Fruit fly (Drosophila melanogaster): ENCODE measurements around the gene f.

f gene

dm6 chrX:17205028-17205427, 27.7 kb upstream of the f start:
- TF ChIP-seq insv (GFP tag; optimal IDR thresholded peaks at IDR 0.05) (no peak), Nf-YB (GFP tag; optimal IDR thresholded peaks at IDR 0.05) (no peak), Taf1 (GFP tag; IDR thresholded peaks at IDR 0.05) (no peak), Fer3 (tag; optimal IDR thresholded peaks at IDR 0.05) (no peak), CG12769 (tag; optimal IDR thresholded peaks at IDR 0.05) (peak; percentile 60), CG13894 (tag; optimal IDR thresholded peaks at IDR 0.05) (peak; percentile 98), ash1 (GFP tag; optimal IDR thresholded peaks at IDR 0.05) (no peak), Aef1 (GFP tag; IDR thresholded peaks at IDR 0.05) (no peak), gsb-n (tag; optimal IDR thresholded peaks at IDR 0.05) (no peak), en (GFP tag; optimal IDR thresholded peaks at IDR 0.05) (no peak), ken (GFP tag; IDR thresholded peaks at IDR 0.05) (no peak), sd (tag; optimal IDR thresholded peaks at IDR 0.05) (peak; percentile 54)

dm6 chrX:17206046-17206445, 26.7 kb upstream of the f start, which contains the start of gene CG32564:
Gene CG32564 (plus strand): TSS chrX:17206407.
- TF ChIP-seq CG13894 (tag; optimal IDR thresholded peaks at IDR 0.05), result peak; percentile 94
- TF ChIP-seq CG10543 (GFP tag; optimal IDR thresholded peaks at IDR 0.05), result peak; percentile 29
- TF ChIP-seq CG3838 (GFP tag; optimal IDR thresholded peaks at IDR 0.05), result no peak
- TF ChIP-seq vvl (GFP tag; IDR thresholded peaks at IDR 0.05), result no peak

dm6 chrX:17207865-17208486, 24.8 kb upstream of the f start, which contains the start of gene CG32563:
Gene CG32563 (plus strand): TSS chrX:17208436.
- TF ChIP-seq sob (GFP tag; IDR thresholded peaks at IDR 0.05) (no peak), zfh1 (GFP tag; IDR thresholded peaks at IDR 0.05) (no peak), H15 (GFP tag; IDR thresholded peaks at IDR 0.05) (no peak), ttk (GFP tag; IDR thresholded peaks at IDR 0.05) (no peak), wdn (GFP tag; IDR thresholded peaks at IDR 0.05) (no peak), CG4854 (GFP tag; optimal IDR thresholded peaks at IDR 0.05) (no peak), Ets65A (GFP tag) (peak; percentile 2), CG31224 (GFP tag; IDR thresholded peaks at IDR 0.05) (no peak), wek (GFP tag; optimal IDR thresholded peaks at IDR 0.05) (no peak), CG30020 (tag; optimal IDR thresholded peaks at IDR 0.05) (no peak), Hsf (GFP tag; optimal IDR thresholded peaks at IDR 0.05) (no peak), Pdp1 (GFP tag; optimal IDR thresholded peaks at IDR 0.05) (peak in 1 of 2 experiments; percentile 64), Tbp (GFP tag; optimal IDR thresholded peaks at IDR 0.05) (no peak), bowl (GFP tag; IDR thresholded peaks at IDR 0.05) (no peak), org-1 (GFP tag; optimal IDR thresholded peaks at IDR 0.05) (no peak), CG11560 (tag; IDR thresholded peaks at IDR 0.05) (no peak), yki (optimal IDR thresholded peaks at IDR 0.05) (no peak), Sry-δ (GFP tag; optimal IDR thresholded peaks at IDR 0.05) (no peak), CG7745 (tag; optimal IDR thresholded peaks at IDR 0.05) (no peak), gce (GFP tag; IDR thresholded peaks at IDR 0.05) (no peak), inv (GFP tag; IDR thresholded peaks at IDR 0.05; ENCODE audit: partially characterized antibody) (no peak), CG13894 (tag; optimal IDR thresholded peaks at IDR 0.05) (peak; percentile 99), CG12219 (GFP tag; optimal IDR thresholded peaks at IDR 0.05) (no peak), shn (GFP tag; optimal IDR thresholded peaks at IDR 0.05) (no peak), zen (tag; optimal IDR thresholded peaks at IDR 0.05) (no peak)

Data from whole organism, embryonic.